Fruit fly (Drosophila melanogaster): ENCODE results near the gene CG2930.

CG2930 gene

dm6 chrX:3845340-3846161 is 23.2 kb upstream of the CG2930 start (continued):
- TF ChIP-seq CG2116 (GFP tag; optimal IDR thresholded peaks at IDR 0.05) = peak; percentile 9
- peak; percentile 15 for TF ChIP-seq CG15479 (GFP tag; optimal IDR thresholded peaks at IDR 0.05)
- no peak for TF ChIP-seq CG3065 (GFP tag; optimal IDR thresholded peaks at IDR 0.05)
- no peak for TF ChIP-seq CG12155 (GFP tag; optimal IDR thresholded peaks at IDR 0.05)
- no peak for TF ChIP-seq CG30431 (GFP tag; optimal IDR thresholded peaks at IDR 0.05)
- TF ChIP-seq Abd-B (GFP tag; optimal IDR thresholded peaks at IDR 0.05) = no peak
- no peak for TF ChIP-seq BEAF-32 (GFP tag; optimal IDR thresholded peaks at IDR 0.05)
- TF ChIP-seq D19A (tag; optimal IDR thresholded peaks at IDR 0.05) = no peak
- peak; percentile 12 for TF ChIP-seq CG7556 (GFP tag; optimal IDR thresholded peaks at IDR 0.05)
- no peak for TF ChIP-seq CG8089 (GFP tag; optimal IDR thresholded peaks at IDR 0.05)
- no peak for TF ChIP-seq phol (tag; optimal IDR thresholded peaks at IDR 0.05)
- TF ChIP-seq Sin3A (optimal IDR thresholded peaks at IDR 0.05) = no peak
- peak; percentile 28 for TF ChIP-seq CG12659 (GFP tag; optimal IDR thresholded peaks at IDR 0.05)
- TF ChIP-seq CG9215 (GFP tag; IDR thresholded peaks at IDR 0.05) = no peak
- TF ChIP-seq BtbVII (GFP tag; optimal IDR thresholded peaks at IDR 0.05) = peak; percentile 53
- TF ChIP-seq CG13287 (GFP tag; IDR thresholded peaks at IDR 0.05; ENCODE audit: partially characterized antibody) = peak; percentile 41
- TF ChIP-seq CG2875 (GFP tag; optimal IDR thresholded peaks at IDR 0.05) = peak; percentile 42
- peak; percentile 16 for TF ChIP-seq Fer1 (GFP tag; optimal IDR thresholded peaks at IDR 0.05)
- no peak for TF ChIP-seq Bteb2 (GFP tag; optimal IDR thresholded peaks at IDR 0.05)
- no peak for TF ChIP-seq CG6689 (GFP tag; IDR thresholded peaks at IDR 0.05)
- no peak for TF ChIP-seq CG17612 (GFP tag; IDR thresholded peaks at IDR 0.05)
- peak; percentile 89 to 92 for TF ChIP-seq Trl (optimal IDR thresholded peaks at IDR 0.05)
- TF ChIP-seq Trl (GFP tag; optimal IDR thresholded peaks at IDR 0.05) = no peak
- TF ChIP-seq zfh2 (GFP tag; optimal IDR thresholded peaks at IDR 0.05) = no peak
- 0 out of 2 replicates have a peak, but pooled peaks have one; percentile 4 for TF ChIP-seq CG5953 (GFP tag; IDR thresholded peaks at IDR 0.05)
- TF ChIP-seq tx (GFP tag; optimal IDR thresholded peaks at IDR 0.05) = no peak
- TF ChIP-seq jigr1 (GFP tag; IDR thresholded peaks at IDR 0.05) = no peak
- no peak for TF ChIP-seq ERR (GFP tag; optimal IDR thresholded peaks at IDR 0.05)
- TF ChIP-seq peb (GFP tag; IDR thresholded peaks at IDR 0.05) = no peak
- no peak for TF ChIP-seq dan (GFP tag; IDR thresholded peaks at IDR 0.05)
- no peak for TF ChIP-seq CG8290 (GFP tag; optimal IDR thresholded peaks at IDR 0.05)
- no peak for TF ChIP-seq CG8290 (tag; optimal IDR thresholded peaks at IDR 0.05)
- no peak for TF ChIP-seq HmgD (GFP tag; optimal IDR thresholded peaks at IDR 0.05)
- TF ChIP-seq CG6791 (GFP tag; IDR thresholded peaks at IDR 0.05; ENCODE audit: partially characterized antibody) = no peak
- no peak for TF ChIP-seq D19B (GFP tag; optimal IDR thresholded peaks at IDR 0.05)
- no peak for TF ChIP-seq PHDP (tag; optimal IDR thresholded peaks at IDR 0.05)
- TF ChIP-seq oc (tag; optimal IDR thresholded peaks at IDR 0.05) = no peak
- TF ChIP-seq sug (tag; optimal IDR thresholded peaks at IDR 0.05) = no peak
- no peak for TF ChIP-seq hkb (optimal IDR thresholded peaks at IDR 0.05)
- TF ChIP-seq hkb (GFP tag; IDR thresholded peaks at IDR 0.05) = peak; percentile 49
- no peak for TF ChIP-seq HLH4C (GFP tag; IDR thresholded peaks at IDR 0.05; ENCODE audit: partially characterized antibody)
- TF ChIP-seq CG3847 (GFP tag; IDR thresholded peaks at IDR 0.05) = no peak
- TF ChIP-seq Fer2 (tag; optimal IDR thresholded peaks at IDR 0.05) = no peak
- TF ChIP-seq Deaf1 (tag; optimal IDR thresholded peaks at IDR 0.05) = peak; percentile 87
- TF ChIP-seq CG6854 (GFP tag; optimal IDR thresholded peaks at IDR 0.05) = peak; percentile 56
- TF ChIP-seq HLH3B (GFP tag; IDR thresholded peaks at IDR 0.05) = peak; percentile 32; the same call in 1 of the 2 replicates
- no peak for TF ChIP-seq sc (optimal IDR thresholded peaks at IDR 0.05)
- no peak for TF ChIP-seq sc (GFP tag; optimal IDR thresholded peaks at IDR 0.05)
- no peak for TF ChIP-seq Camta (GFP tag; optimal IDR thresholded peaks at IDR 0.05)
- no peak for TF ChIP-seq MESR4 (GFP tag; optimal IDR thresholded peaks at IDR 0.05)
- TF ChIP-seq gfzf (GFP tag; optimal IDR thresholded peaks at IDR 0.05) = no peak

Data from whole organism, embryonic.